Worm (Caenorhabditis elegans) whole organism, L1 larva: ENCODE results near the gene cid-1.
A peak's percentile ranks its signal among the peaks of the same experiment; 100 is the strongest.

Experiments used
- F16B12.6 ChIP-seq: fragments of 150-350 bp; optimal IDR thresholded peaks from 2 replicates; lab custom pipeline; 2014; ENCODE audit warnings: missing biosample characterization, missing genetic modification characterization
- Y116A8C.19 ChIP-seq: sonication (generic microtip); optimal IDR thresholded peaks from 2 replicates; lab custom pipeline; 2016; ENCODE audit warnings: missing compliant biosample characterization, missing genetic modification characterization, borderline replicate concordance
- alr-1 ChIP-seq: fragments of 200-800 bp; sonication (Bioruptor generic); optimal IDR thresholded peaks from 2 replicates; lab custom pipeline; 2018; ENCODE audit warnings: borderline replicate concordance, mild to moderate bottlenecking, missing genetic modification characterization, missing compliant biosample characterization
- aly-2 ChIP-seq: fragments of 150-350 bp; optimal IDR thresholded peaks from 2 replicates; lab custom pipeline; 2014; ENCODE audit warnings: missing biosample characterization, missing genetic modification characterization
- ceh-63 ChIP-seq: fragments of 200-800 bp; sonication (Bioruptor generic); optimal IDR thresholded peaks from 2 replicates; lab custom pipeline; 2018; ENCODE audit warnings: mild to moderate bottlenecking, missing genetic modification characterization, missing compliant biosample characterization
- ceh-82 ChIP-seq, 3 experiments: fragments of 150-350 bp in 1 of 3; sonication (generic microtip) in 2 of 3; optimal IDR thresholded peaks; 2 replicates each; lab custom pipeline; 2014 to 2017; ENCODE audit warnings: missing biosample characterization in 3 of 3, missing genetic modification characterization in 3 of 3
- ceh-90 ChIP-seq: sonication (generic microtip); optimal IDR thresholded peaks from 2 replicates; lab custom pipeline; 2016; ENCODE audit warnings: missing genetic modification characterization, missing compliant biosample characterization
- dpl-1 ChIP-seq, 3 experiments: fragments of 150-350 bp in 2 of 3; sonication (generic microtip) in 1 of 3; optimal IDR thresholded peaks; 2 replicates each; lab custom pipeline; 2014 to 2017; ENCODE audit warnings: missing biosample characterization in 3 of 3, missing genetic modification characterization in 3 of 3, missing genetic modification reagents in 3 of 3
- efl-1 ChIP-seq, 4 experiments: fragments of 150-350 bp; optimal IDR thresholded peaks in 3 of 4; peaks in 1 of 4; 1 replicate in 1 of 4; 2 replicates in 3 of 4; lab custom pipeline; 2014; ENCODE audit warnings: missing biosample characterization in 2 of 4, missing genetic modification characterization in 2 of 4, missing genetic modification reagents in 2 of 4
- efl-3 ChIP-seq: fragments of 200-800 bp; sonication (Bioruptor generic); optimal IDR thresholded peaks from 2 replicates; lab custom pipeline; 2018; ENCODE audit warnings: mild to moderate bottlenecking, missing genetic modification characterization, missing compliant biosample characterization
- elt-2 ChIP-seq: sonication (generic microtip); optimal IDR thresholded peaks from 2 replicates; lab custom pipeline; 2016; ENCODE audit warnings: missing genetic modification characterization, mild to moderate bottlenecking, inconsistent platforms, missing compliant biosample characterization, missing genetic modification reagents
- elt-3 ChIP-seq, 6 experiments: fragments of 150-350 bp in 1 of 6; sonication (generic microtip); optimal IDR thresholded peaks; 2 replicates each; lab custom pipeline; 2017 to 2018; ENCODE audit warnings: missing biosample characterization in 6 of 6, missing genetic modification characterization in 6 of 6, inconsistent platforms in 1 of 6
- fkh-10 ChIP-seq: sonication (generic microtip); optimal IDR thresholded peaks from 2 replicates; lab custom pipeline; 2017; ENCODE audit warnings: missing biosample characterization, missing genetic modification reagents, missing genetic modification characterization
- fkh-4 ChIP-seq: sonication (generic microtip); optimal IDR thresholded peaks from 2 replicates; lab custom pipeline; 2016; ENCODE audit warnings: missing compliant biosample characterization, missing genetic modification characterization, borderline replicate concordance
- fos-1 ChIP-seq: fragments of 150-350 bp; optimal IDR thresholded peaks from 2 replicates; lab custom pipeline; 2014; ENCODE audit warnings: missing biosample characterization, missing genetic modification characterization
- irx-1 ChIP-seq: sonication (generic microtip); optimal IDR thresholded peaks from 2 replicates; lab custom pipeline; 2016; ENCODE audit warnings: missing genetic modification characterization, missing compliant biosample characterization
- isw-1 ChIP-seq: fragments of 200-800 bp; sonication (Bioruptor generic); IDR thresholded peaks from 2 replicates; pipeline ENCODE4 v1.3.6; 2022; ENCODE audit warnings: missing genetic modification characterization, missing compliant biosample characterization
- jun-1 ChIP-seq: fragments of 150-350 bp; optimal IDR thresholded peaks from 2 replicates; lab custom pipeline; 2014; ENCODE audit warnings: missing biosample characterization, missing genetic modification reagents, missing genetic modification characterization
- lin-13 ChIP-seq: fragments of 150-350 bp; optimal IDR thresholded peaks from 2 replicates; lab custom pipeline; 2014; ENCODE audit warnings: missing biosample characterization, missing genetic modification reagents, missing genetic modification characterization
- lin-39 ChIP-seq: fragments of 150-350 bp; optimal IDR thresholded peaks from 2 replicates; lab custom pipeline; 2014; ENCODE audit warnings: missing biosample characterization, missing genetic modification reagents, missing genetic modification characterization
- lir-3 ChIP-seq: sonication (generic microtip); optimal IDR thresholded peaks from 2 replicates; lab custom pipeline; 2016; ENCODE audit warnings: mild to moderate bottlenecking, missing genetic modification characterization, moderate library complexity, missing compliant biosample characterization; ENCODE audit not compliant: poor library complexity
- lsy-2 ChIP-seq, 2 experiments: fragments of 150-350 bp; optimal IDR thresholded peaks; 2 replicates each; lab custom pipeline; 2014; ENCODE audit warnings: missing biosample characterization in 2 of 2, missing genetic modification characterization in 2 of 2
- mef-2 ChIP-seq: fragments of 150-350 bp; optimal IDR thresholded peaks from 2 replicates; lab custom pipeline; 2014; ENCODE audit warnings: missing biosample characterization, missing genetic modification characterization
- nhr-11 ChIP-seq: fragments of 150-350 bp; optimal IDR thresholded peaks from 2 replicates; lab custom pipeline; 2014; ENCODE audit warnings: missing biosample characterization, missing genetic modification characterization
- nhr-237 ChIP-seq: fragments of 150-350 bp; optimal IDR thresholded peaks from 2 replicates; lab custom pipeline; 2014; ENCODE audit warnings: missing biosample characterization, missing genetic modification characterization
- nhr-28 ChIP-seq: fragments of 150-350 bp; optimal IDR thresholded peaks from 2 replicates; lab custom pipeline; 2014; ENCODE audit warnings: missing biosample characterization, missing genetic modification characterization
- nhr-47 ChIP-seq: sonication (generic microtip); optimal IDR thresholded peaks from 2 replicates; lab custom pipeline; 2016; ENCODE audit warnings: mild to moderate bottlenecking, missing genetic modification characterization, moderate library complexity, missing compliant biosample characterization
- nhr-71 ChIP-seq: sonication (generic microtip); optimal IDR thresholded peaks from 2 replicates; lab custom pipeline; 2016; ENCODE audit warnings: mild to moderate bottlenecking, missing genetic modification characterization, moderate library complexity, missing compliant biosample characterization
- nhr-84 ChIP-seq: sonication (generic microtip); optimal IDR thresholded peaks from 2 replicates; lab custom pipeline; 2017; ENCODE audit warnings: missing biosample characterization, missing genetic modification characterization
- nhr-85 ChIP-seq: sonication (generic microtip); peaks from one replicate; lab custom pipeline; 2016; ENCODE audit warnings: missing genetic modification characterization, inconsistent platforms, missing compliant biosample characterization
- nhr-90 ChIP-seq: sonication (generic microtip); optimal IDR thresholded peaks from 2 replicates; lab custom pipeline; 2016; ENCODE audit warnings: mild to moderate bottlenecking, missing genetic modification characterization, missing compliant biosample characterization; ENCODE audit not compliant: poor library complexity
- pag-3 ChIP-seq: sonication (generic microtip); optimal IDR thresholded peaks from 2 replicates; lab custom pipeline; 2017; ENCODE audit warnings: missing genetic modification characterization, mild to moderate bottlenecking, missing compliant biosample characterization, antibody characterized with exemption, borderline replicate concordance; ENCODE audit not compliant: insufficient read depth
- snpc-4 ChIP-seq: fragments of 150-350 bp; optimal IDR thresholded peaks from 2 replicates; lab custom pipeline; 2014; ENCODE audit warnings: missing biosample characterization, missing genetic modification characterization
- snu-23 ChIP-seq: sonication (generic microtip); optimal IDR thresholded peaks from 2 replicates; lab custom pipeline; 2016; ENCODE audit warnings: missing genetic modification characterization, missing compliant biosample characterization
- sox-4 ChIP-seq: sonication (generic microtip); optimal IDR thresholded peaks from 2 replicates; lab custom pipeline; 2016; ENCODE audit warnings: missing genetic modification characterization, missing compliant biosample characterization
- tbx-2 ChIP-seq: sonication (generic microtip); optimal IDR thresholded peaks from 2 replicates; lab custom pipeline; 2016; ENCODE audit warnings: missing genetic modification characterization, missing compliant biosample characterization
- unc-130 ChIP-seq: fragments of 150-350 bp; optimal IDR thresholded peaks from 2 replicates; lab custom pipeline; 2017; ENCODE audit warnings: missing biosample characterization, missing genetic modification characterization, inconsistent platforms
- unc-30 ChIP-seq: sonication (generic microtip); optimal IDR thresholded peaks from 2 replicates; lab custom pipeline; 2017; ENCODE audit warnings: missing biosample characterization, missing genetic modification characterization
- unc-86 ChIP-seq: sonication (generic microtip); optimal IDR thresholded peaks from 2 replicates; lab custom pipeline; 2016; ENCODE audit warnings: missing genetic modification characterization, missing compliant biosample characterization
- vab-15 ChIP-seq: sonication (generic microtip); optimal IDR thresholded peaks from 2 replicates; lab custom pipeline; 2017; ENCODE audit warnings: missing genotype, mild to moderate bottlenecking, missing genetic modification characterization, missing compliant biosample characterization
- xbp-1 ChIP-seq: sonication (generic microtip); optimal IDR thresholded peaks from 2 replicates; lab custom pipeline; 2016; ENCODE audit warnings: missing genetic modification characterization, missing compliant biosample characterization
- ztf-4 ChIP-seq: fragments of 150-350 bp; optimal IDR thresholded peaks from 2 replicates; lab custom pipeline; 2014; ENCODE audit warnings: missing biosample characterization, missing genetic modification characterization

Gene cid-1

ce11 chrIII:5136033-5136597 lies 37.6 kb upstream of the cid-1 start, which contains the start of gene tbx-2 (continued):
- TF ChIP-seq nhr-90 (tag; lab: Kevin White, UChicago), result no peak
- no peak for TF ChIP-seq unc-86 (tag; lab: Kevin White, UChicago)
- TF ChIP-seq lin-13, result no peak
- TF ChIP-seq nhr-71 (tag; lab: Kevin White, UChicago), result peak; percentile 37
- no peak for TF ChIP-seq vab-15
- TF ChIP-seq fkh-4 (tag; lab: Kevin White, UChicago), result no peak
- no peak for TF ChIP-seq unc-30 (tag; lab: Kevin White, UChicago)
- TF ChIP-seq ceh-63 (GFP tag; lab: Kevin White, UChicago), result no peak
- no peak for TF ChIP-seq snpc-4
- TF ChIP-seq mef-2 (tag; lab: Kevin White, UChicago), result no peak
- no peak for TF ChIP-seq fkh-10 (GFP tag; lab: Kevin White, UChicago)
- TF ChIP-seq irx-1, result no peak
- TF ChIP-seq ceh-82 (tag; optimal IDR thresholded peaks at IDR 0.05; lab: Kevin White, UChicago), result no peak
- peak; percentile 19 for TF ChIP-seq snu-23 (GFP tag; lab: Kevin White, UChicago)
- TF ChIP-seq nhr-85 (tag; lab: Kevin White, UChicago), result peak; percentile 63
- TF ChIP-seq jun-1, result no peak

- TF ChIP-seq fkh-4 (tag; lab: Kevin White, UChicago), result no peak
- no peak for TF ChIP-seq sox-4 (tag; lab: Kevin White, UChicago)
- TF ChIP-seq irx-1, result no peak
- no peak for TF ChIP-seq xbp-1 (tag; lab: Kevin White, UChicago)
- no peak for TF ChIP-seq Y116A8C.19 (tag; lab: Kevin White, UChicago)
- TF ChIP-seq jun-1, result no peak
- no peak for TF ChIP-seq pag-3 (tag; lab: Kevin White, UChicago)
- TF ChIP-seq tbx-2 (tag; lab: Kevin White, UChicago), result peak; percentile 19
- TF ChIP-seq nhr-84 (tag; lab: Kevin White, UChicago), result no peak
- no peak for TF ChIP-seq lsy-2 (tag; optimal IDR thresholded peaks at IDR 0.05; lab: Kevin White, UChicago)
- no peak for TF ChIP-seq nhr-71 (tag; lab: Kevin White, UChicago)
- no peak for TF ChIP-seq ceh-90 (tag; lab: Kevin White, UChicago)
- TF ChIP-seq nhr-85 (tag; lab: Kevin White, UChicago), result peak; percentile 35
- TF ChIP-seq efl-1 (optimal IDR thresholded peaks at IDR 0.05; lab: Kevin White, UChicago), result no peak
- peak in 1 of 2 experiments; percentile 59 for TF ChIP-seq efl-1 (GFP tag; optimal IDR thresholded peaks at IDR 0.05 in 1 of 2; lab: Kevin White, UChicago)
- TF ChIP-seq elt-3 (tag; optimal IDR thresholded peaks at IDR 0.05; lab: Kevin White, UChicago), result no peak
- no peak for TF ChIP-seq fos-1
- TF ChIP-seq F16B12.6 (tag; lab: Kevin White, UChicago), result no peak
- no peak for TF ChIP-seq alr-1
- no peak for TF ChIP-seq aly-2 (tag; lab: Kevin White, UChicago)
- no peak for TF ChIP-seq nhr-47 (tag; lab: Kevin White, UChicago)
- no peak for TF ChIP-seq nhr-11 (tag; lab: Kevin White, UChicago)
- no peak for TF ChIP-seq nhr-237 (tag; lab: Kevin White, UChicago)
- TF ChIP-seq lin-39 (tag; lab: Kevin White, UChicago), result no peak
- TF ChIP-seq lir-3, result no peak
- TF ChIP-seq elt-2, result peak; percentile 13
- TF ChIP-seq ztf-4 (tag; lab: Kevin White, UChicago), result no peak
- TF ChIP-seq, all 84 proteins: peak for 4
Observed at ce11 chrIII:5137099-5137498, 36.6 kb upstream of the cid-1 start.

DNA sequence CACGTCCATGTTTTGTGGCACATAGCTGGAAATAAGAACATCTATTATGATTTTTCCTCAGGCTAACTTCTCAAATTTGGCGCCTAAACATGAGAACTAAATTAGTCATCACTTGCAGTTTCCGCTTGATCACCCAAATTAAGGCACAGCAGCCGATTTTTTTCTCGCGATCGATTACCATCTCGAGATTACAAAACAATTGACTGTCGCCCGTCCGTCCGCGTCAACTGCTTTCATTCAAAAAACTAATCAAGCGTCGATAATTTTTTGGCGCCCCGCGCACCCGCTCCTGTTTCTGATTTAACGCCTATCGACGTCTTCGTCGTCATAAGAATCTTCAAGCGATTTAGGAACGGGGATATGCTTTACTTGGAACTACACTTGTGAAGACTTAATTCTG lies 36.0 kb upstream of the cid-1 start:
- no peak for TF ChIP-seq nhr-28 (tag; lab: Kevin White, UChicago)
- TF ChIP-seq nhr-85 (tag; lab: Kevin White, UChicago), result no peak
- TF ChIP-seq lin-39 (tag; lab: Kevin White, UChicago), result no peak
- no peak for TF ChIP-seq aly-2 (tag; lab: Kevin White, UChicago)
- no peak for TF ChIP-seq isw-1 (GFP tag; lab: Robert Waterston, UW)
- TF ChIP-seq dpl-1 (GFP tag; optimal IDR thresholded peaks at IDR 0.05; lab: Kevin White, UChicago), result no peak
- TF ChIP-seq efl-3 (GFP tag; lab: Kevin White, UChicago), result no peak
- peak; percentile 44 for TF ChIP-seq unc-130 (tag; lab: Kevin White, UChicago)
